Worm (Caenorhabditis elegans) whole organism, L4 larva: ENCODE measurements around the gene cah-2.

Source experiments
- ceh-82 ChIP-seq: sonication (generic microtip); optimal IDR thresholded peaks from 2 replicates; lab custom pipeline; 2017; ENCODE audit warnings: missing biosample characterization, missing genetic modification characterization
- egl-43 ChIP-seq: fragments of 200-800 bp; sonication (Bioruptor generic); IDR thresholded peaks from 2 replicates; pipeline ENCODE4 v1.3.6; 2022; ENCODE audit warnings: missing genetic modification reagents, missing genetic modification characterization, missing compliant biosample characterization
- fos-1 ChIP-seq: fragments of 150-350 bp; optimal IDR thresholded peaks from 2 replicates; lab custom pipeline; 2014; ENCODE audit warnings: missing biosample characterization, missing genetic modification characterization
- mes-2 ChIP-seq: sonication (generic microtip); optimal IDR thresholded peaks from 2 replicates; lab custom pipeline; 2016; ENCODE audit warnings: missing genotype, mild to moderate bottlenecking, missing genetic modification characterization, missing compliant biosample characterization; ENCODE audit not compliant: poor library complexity, severe bottlenecking
- nhr-11 ChIP-seq: fragments of 150-350 bp; optimal IDR thresholded peaks from 2 replicates; lab custom pipeline; 2014; ENCODE audit warnings: missing biosample characterization, missing genetic modification characterization
- vab-7 ChIP-seq: fragments of 200-800 bp; sonication (Bioruptor generic); IDR thresholded peaks from 2 replicates; pipeline ENCODE4 v1.3.6; 2022; ENCODE audit warnings: missing genetic modification reagents, missing genetic modification characterization, missing compliant biosample characterization

DNA sequence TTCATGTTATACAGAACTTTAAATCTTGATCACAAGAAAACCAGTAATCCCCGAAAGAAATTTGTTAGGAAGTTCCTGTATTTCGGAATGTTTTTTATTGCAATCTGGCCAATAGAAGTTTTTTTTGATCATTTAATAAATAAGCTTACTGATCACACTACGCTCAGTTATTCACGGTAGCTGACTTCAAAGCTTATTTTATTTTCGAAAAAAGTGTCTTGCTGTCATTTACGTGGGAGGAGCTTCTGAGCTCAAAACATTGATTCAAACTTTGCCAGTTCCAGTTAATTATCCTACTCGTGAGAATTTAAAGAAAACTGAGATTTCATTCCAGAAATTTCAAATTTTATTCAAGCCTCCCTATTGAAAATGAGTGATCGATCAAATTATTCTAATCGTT is 50.6 kb downstream of the cah-2 start, which contains the start of gene srd-54:
- no peak for TF ChIP-seq vab-7 (GFP tag; lab: Robert Waterston, UW)
- no peak for TF ChIP-seq fos-1
- TF ChIP-seq mes-2 = no peak
- no peak for TF ChIP-seq egl-43 (GFP tag; lab: Robert Waterston, UW)
- TF ChIP-seq ceh-82 (tag; lab: Kevin White, UChicago) = no peak
- no peak for TF ChIP-seq nhr-11 (tag; lab: Kevin White, UChicago)
